Worm (Caenorhabditis elegans) whole organism, young adult: Measurements from ENCODE around the gene col-106.

Experiments
- B0019.2 ChIP-seq: fragments of 200-800 bp; sonication (Bioruptor generic); conservative IDR thresholded peaks from 2 replicates; pipeline ENCODE4 v1.3.6; 2022; ENCODE audit warnings: missing genetic modification reagents, missing genetic modification characterization, missing compliant biosample characterization
- B0336.3 ChIP-seq: fragments of 200-800 bp; sonication (Bioruptor generic); IDR thresholded peaks from 2 replicates; pipeline ENCODE4 v1.3.6; 2022; ENCODE audit warnings: missing genetic modification characterization, missing compliant biosample characterization
- F10E7.11 ChIP-seq: sonication (generic microtip); optimal IDR thresholded peaks from 2 replicates; lab custom pipeline; 2017; ENCODE audit warnings: mild to moderate bottlenecking, missing genetic modification characterization, moderate library complexity, missing compliant biosample characterization
- F33H1.4 ChIP-seq: fragments of 200-800 bp; sonication (Bioruptor generic); IDR thresholded peaks from 2 replicates; pipeline ENCODE4 v1.3.6; 2022; ENCODE audit warnings: missing genetic modification reagents, missing genetic modification characterization, missing compliant biosample characterization
- F37B4.10 ChIP-seq: fragments of 200-800 bp; sonication (Bioruptor generic); IDR thresholded peaks from 2 replicates; pipeline ENCODE4 v1.3.6; 2022; ENCODE audit warnings: missing genetic modification characterization, missing compliant biosample characterization
- F55B11.4 ChIP-seq: sonication (generic microtip); optimal IDR thresholded peaks from 2 replicates; lab custom pipeline; 2016; ENCODE audit warnings: missing compliant biosample characterization, missing genetic modification characterization, borderline replicate concordance; ENCODE audit not compliant: insufficient read depth
- F57C9.4 ChIP-seq: sonication (generic microtip); optimal IDR thresholded peaks from 2 replicates; lab custom pipeline; 2017; ENCODE audit warnings: mild to moderate bottlenecking, missing genetic modification characterization, missing compliant biosample characterization
- Y53F4B.3 ChIP-seq: fragments of 200-800 bp; sonication (Bioruptor generic); IDR thresholded peaks from 2 replicates; pipeline ENCODE4 v1.3.6; 2022; ENCODE audit warnings: missing genetic modification reagents, missing genetic modification characterization, missing compliant biosample characterization
- Y56A3A.18 ChIP-seq: fragments of 200-800 bp; sonication (Bioruptor generic); IDR thresholded peaks from 2 replicates; pipeline ENCODE4 v1.3.6; 2022; ENCODE audit warnings: missing genetic modification reagents, missing genetic modification characterization, missing compliant biosample characterization
- aptf-2 ChIP-seq: fragments of 200-800 bp; sonication (Bioruptor generic); conservative IDR thresholded peaks from 2 replicates; pipeline ENCODE4 v1.3.6; 2022; ENCODE audit warnings: missing genetic modification reagents, missing genetic modification characterization, missing compliant biosample characterization
- aptf-3 ChIP-seq: fragments of 200-800 bp; sonication (Bioruptor generic); IDR thresholded peaks from 2 replicates; pipeline ENCODE4 v1.3.6; 2022; ENCODE audit warnings: missing genetic modification characterization, missing compliant biosample characterization
- attf-3 ChIP-seq: fragments of 200-800 bp; sonication (Bioruptor generic); conservative IDR thresholded peaks from 2 replicates; pipeline ENCODE4 v1.3.6; 2022; ENCODE audit warnings: missing genetic modification reagents, missing genetic modification characterization, missing compliant biosample characterization
- attf-5 ChIP-seq: fragments of 200-800 bp; sonication (Bioruptor generic); optimal IDR thresholded peaks from 2 replicates; lab custom pipeline; 2018; ENCODE audit warnings: mild to moderate bottlenecking, missing genetic modification characterization, missing compliant biosample characterization
- bed-2 ChIP-seq: fragments of 200-800 bp; sonication (Bioruptor generic); IDR thresholded peaks from 2 replicates; pipeline ENCODE4 v1.3.6; 2022; ENCODE audit warnings: missing genetic modification reagents, missing genetic modification characterization, missing compliant biosample characterization
- cebp-2 ChIP-seq: fragments of 200-800 bp; sonication (Bioruptor generic); IDR thresholded peaks from 2 replicates; pipeline ENCODE4 v1.3.6; 2022; ENCODE audit warnings: missing genetic modification characterization, missing compliant biosample characterization
- ceh-27 ChIP-seq: fragments of 200-800 bp; sonication (Bioruptor generic); optimal IDR thresholded peaks from 2 replicates; lab custom pipeline; 2018; ENCODE audit warnings: mild to moderate bottlenecking, missing genetic modification characterization, moderate library complexity, missing compliant biosample characterization
- ceh-58 ChIP-seq: fragments of 200-800 bp; sonication (Bioruptor generic); IDR thresholded peaks from 2 replicates; pipeline ENCODE4 v1.3.6; 2022; ENCODE audit warnings: missing genetic modification characterization, missing compliant biosample characterization
- dox-1 ChIP-seq: fragments of 200-800 bp; sonication (Bioruptor generic); IDR thresholded peaks from 2 replicates; pipeline ENCODE4 v1.3.6; 2022; ENCODE audit warnings: missing genetic modification reagents, missing genetic modification characterization, missing compliant biosample characterization
- dpff-1 ChIP-seq: sonication (generic microtip); optimal IDR thresholded peaks from 2 replicates; lab custom pipeline; 2017; ENCODE audit warnings: mild to moderate bottlenecking, missing genetic modification characterization, missing compliant biosample characterization
- dpl-1 ChIP-seq: fragments of 150-350 bp; optimal IDR thresholded peaks from 2 replicates; lab custom pipeline; 2014; ENCODE audit warnings: missing biosample characterization, missing genetic modification reagents, missing genetic modification characterization
- efl-1 ChIP-seq: fragments of 150-350 bp; optimal IDR thresholded peaks from 2 replicates; lab custom pipeline; 2014; ENCODE audit warnings: missing biosample characterization, missing genetic modification reagents, missing genetic modification characterization
- egrh-3 ChIP-seq: fragments of 200-800 bp; sonication (Bioruptor generic); IDR thresholded peaks from 2 replicates; pipeline ENCODE4 v1.3.6; 2022; ENCODE audit warnings: missing genetic modification reagents, missing genetic modification characterization, missing compliant biosample characterization
- hlh-26 ChIP-seq: fragments of 200-800 bp; sonication (Bioruptor generic); conservative IDR thresholded peaks from 2 replicates; pipeline ENCODE4 v1.3.6; 2022; ENCODE audit warnings: missing genetic modification reagents, missing genetic modification characterization, missing compliant biosample characterization
- hmg-1.2 ChIP-seq: fragments of 200-800 bp; sonication (Bioruptor generic); IDR thresholded peaks from 2 replicates; pipeline ENCODE4 v1.3.6; 2022; ENCODE audit warnings: missing genetic modification reagents, missing genetic modification characterization, missing compliant biosample characterization
- lag-1 ChIP-seq: fragments of 200-800 bp; sonication (Bioruptor generic); IDR thresholded peaks from 2 replicates; pipeline ENCODE4 v1.3.6; 2022; ENCODE audit warnings: missing genetic modification reagents, missing genetic modification characterization, missing compliant biosample characterization
- let-526 ChIP-seq: fragments of 200-800 bp; sonication (Bioruptor generic); IDR thresholded peaks from 2 replicates; pipeline ENCODE4 v1.3.6; 2022; ENCODE audit warnings: missing genetic modification reagents, missing genetic modification characterization, missing compliant biosample characterization
- let-607 ChIP-seq, 2 experiments: fragments of 200-800 bp in 1 of 2; sonication (Bioruptor generic) in 1 of 2; sonication (generic microtip) in 1 of 2; optimal IDR thresholded peaks; 2 replicates each; lab custom pipeline; 2016 to 2018; ENCODE audit warnings: mild to moderate bottlenecking in 2 of 2, missing compliant biosample characterization in 2 of 2, missing genetic modification characterization in 2 of 2, moderate library complexity in 2 of 2, missing genotype in 1 of 2
- lin-26 ChIP-seq: fragments of 200-800 bp; sonication (Bioruptor generic); IDR thresholded peaks from 2 replicates; pipeline ENCODE4 v1.3.6; 2022; ENCODE audit warnings: missing genetic modification reagents, missing genetic modification characterization, missing compliant biosample characterization
- lin-35 ChIP-seq, 3 experiments: fragments of 150-350 bp in 2 of 3; sonication (generic microtip) in 1 of 3; optimal IDR thresholded peaks; 2 replicates each; lab custom pipeline; 2014 to 2018; ENCODE audit warnings: missing biosample characterization in 3 of 3, missing genetic modification characterization in 3 of 3, missing genetic modification reagents in 3 of 3
- lin-40 ChIP-seq: sonication (generic microtip); optimal IDR thresholded peaks from 2 replicates; lab custom pipeline; 2016; ENCODE audit warnings: missing genetic modification characterization, mild to moderate bottlenecking, missing compliant biosample characterization, missing genotype, missing genetic modification reagents
- lir-1 ChIP-seq: fragments of 200-800 bp; sonication (Bioruptor generic); conservative IDR thresholded peaks from 2 replicates; pipeline ENCODE4 v1.3.6; 2022; ENCODE audit warnings: missing genetic modification reagents, missing genetic modification characterization, missing compliant biosample characterization
- madf-10 ChIP-seq: sonication (generic microtip); optimal IDR thresholded peaks from 2 replicates; lab custom pipeline; 2016; ENCODE audit warnings: mild to moderate bottlenecking, missing genetic modification characterization, missing compliant biosample characterization
- nfya-2 ChIP-seq: fragments of 200-800 bp; sonication (Bioruptor generic); IDR thresholded peaks from 2 replicates; pipeline ENCODE4 v1.3.6; 2022; ENCODE audit warnings: missing genetic modification reagents, missing genetic modification characterization, missing compliant biosample characterization
- nhr-120 ChIP-seq: fragments of 200-800 bp; sonication (Bioruptor generic); IDR thresholded peaks from 2 replicates; pipeline ENCODE4 v1.3.6; 2022; ENCODE audit warnings: missing genetic modification characterization, missing compliant biosample characterization
- nhr-80 ChIP-seq: sonication (generic microtip); optimal IDR thresholded peaks from 2 replicates; lab custom pipeline; 2016; ENCODE audit warnings: missing genetic modification characterization, missing compliant biosample characterization
- pbrm-1 ChIP-seq: fragments of 200-800 bp; sonication (Bioruptor generic); IDR thresholded peaks from 2 replicates; pipeline ENCODE4 v1.3.6; 2022; ENCODE audit warnings: missing genetic modification reagents, missing genetic modification characterization, missing compliant biosample characterization
- pha-4 ChIP-seq: fragments of 150-350 bp; sonication (generic microtip); optimal IDR thresholded peaks from 2 replicates; lab custom pipeline; 2014; ENCODE audit warnings: missing biosample characterization, missing genetic modification reagents, missing genetic modification characterization
- repo-1 ChIP-seq: sonication (generic microtip); optimal IDR thresholded peaks from 2 replicates; lab custom pipeline; 2017; ENCODE audit warnings: mild to moderate bottlenecking, missing genetic modification characterization, missing compliant biosample characterization
- snpc-1.1 ChIP-seq: sonication (generic microtip); optimal IDR thresholded peaks from 2 replicates; lab custom pipeline; 2017; ENCODE audit warnings: missing genetic modification characterization, mild to moderate bottlenecking, missing compliant biosample characterization, antibody characterized with exemption, moderate library complexity, missing genotype, missing genetic modification reagents; ENCODE audit not compliant: insufficient read depth
- snpc-3.4 ChIP-seq: sonication (generic microtip); optimal IDR thresholded peaks from 2 replicates; lab custom pipeline; 2017; ENCODE audit warnings: missing genetic modification characterization, mild to moderate bottlenecking, missing compliant biosample characterization, antibody characterized with exemption, moderate library complexity, missing genotype, missing genetic modification reagents
- sptf-2 ChIP-seq: fragments of 200-800 bp; sonication (Bioruptor generic); optimal IDR thresholded peaks from 2 replicates; lab custom pipeline; 2018; ENCODE audit warnings: mild to moderate bottlenecking, missing genetic modification characterization, missing compliant biosample characterization
- tbx-9 ChIP-seq: sonication (generic microtip); optimal IDR thresholded peaks from 2 replicates; lab custom pipeline; 2016; ENCODE audit warnings: borderline replicate concordance, missing genetic modification characterization, inconsistent platforms, missing compliant biosample characterization
- unc-130 ChIP-seq: sonication (generic microtip); optimal IDR thresholded peaks from 2 replicates; lab custom pipeline; 2016; ENCODE audit warnings: missing genetic modification reagents, missing genetic modification characterization, missing compliant biosample characterization
- xnd-1 ChIP-seq: sonication (generic microtip); optimal IDR thresholded peaks from 2 replicates; lab custom pipeline; 2016; ENCODE audit warnings: missing genotype, missing genetic modification reagents, missing genetic modification characterization, missing compliant biosample characterization
- zfh-2 ChIP-seq: fragments of 200-800 bp; sonication (Bioruptor generic); conservative IDR thresholded peaks from 2 replicates; pipeline ENCODE4 v1.3.6; 2022; ENCODE audit warnings: missing genetic modification reagents, missing genetic modification characterization, missing compliant biosample characterization
- zim-3 ChIP-seq: sonication (generic microtip); optimal IDR thresholded peaks from 2 replicates; lab custom pipeline; 2017; ENCODE audit warnings: mild to moderate bottlenecking, missing genetic modification characterization, moderate library complexity, missing compliant biosample characterization
- ztf-18 ChIP-seq: sonication (generic microtip); optimal IDR thresholded peaks from 2 replicates; lab custom pipeline; 2016; ENCODE audit warnings: missing genotype, mild to moderate bottlenecking, missing genetic modification characterization, missing compliant biosample characterization

The col-106 gene

ce11 chrIV:1419795-1420509, 40.6 kb downstream of the col-106 start, which contains the start of gene Y77E11A.7:
Gene Y77E11A.7 (minus strand): TSS chrIV:1419849.
- TF ChIP-seq F33H1.4 (GFP tag; lab: Robert Waterston, UW), result peak; percentile 98
- TF ChIP-seq sptf-2 (GFP tag; lab: Kevin White, UChicago), result peak; percentile 58
- no peak for TF ChIP-seq dpff-1 (tag; lab: Kevin White, UChicago)
- TF ChIP-seq let-607 (tag; optimal IDR thresholded peaks at IDR 0.05; lab: Kevin White, UChicago), result peak; percentile 17 to 38
- peak in 1 of 3 experiments; percentile 82 for TF ChIP-seq lin-35 (GFP tag; optimal IDR thresholded peaks at IDR 0.05; lab: Kevin White, UChicago)
- no peak for TF ChIP-seq nfya-2 (GFP tag; lab: Robert Waterston, UW)
- TF ChIP-seq egrh-3 (GFP tag; lab: Robert Waterston, UW), result peak; percentile 66
- peak; percentile 68 for TF ChIP-seq ztf-18 (tag; lab: Kevin White, UChicago)
- no peak for TF ChIP-seq F55B11.4
- TF ChIP-seq attf-5 (GFP tag; lab: Kevin White, UChicago), result peak; percentile 99
- TF ChIP-seq dox-1 (GFP tag; lab: Robert Waterston, UW), result peak; percentile 94
- peak; percentile 58 for TF ChIP-seq pha-4 (tag; lab: Kevin White, UChicago)
- TF ChIP-seq repo-1 (tag; lab: Kevin White, UChicago), result no peak
- no peak for TF ChIP-seq aptf-2 (GFP tag; lab: Robert Waterston, UW)
- peak; percentile 96 for TF ChIP-seq ceh-27 (GFP tag; lab: Kevin White, UChicago)
- TF ChIP-seq aptf-3 (GFP tag; lab: Robert Waterston, UW), result no peak
- TF ChIP-seq zim-3, result no peak
- peak; percentile 98 for TF ChIP-seq zfh-2 (GFP tag; lab: Robert Waterston, UW)
- no peak for TF ChIP-seq cebp-2
- peak; percentile 92 for TF ChIP-seq xnd-1
- peak; percentile 77 for TF ChIP-seq madf-10
- no peak for TF ChIP-seq ceh-58 (GFP tag; lab: Robert Waterston, UW)
- peak; percentile 42; the same call in 1 of the 2 replicates for TF ChIP-seq lir-1 (GFP tag; lab: Robert Waterston, UW)
- TF ChIP-seq snpc-1.1, result no peak
- no peak for TF ChIP-seq F37B4.10 (GFP tag; lab: Robert Waterston, UW)
- TF ChIP-seq F10E7.11 (tag; lab: Kevin White, UChicago), result no peak
- TF ChIP-seq hlh-26 (GFP tag; lab: Robert Waterston, UW), result no peak
- peak; percentile 74 for TF ChIP-seq lin-40 (tag; lab: Kevin White, UChicago)
- peak; percentile 14 for TF ChIP-seq snpc-3.4 (tag; lab: Kevin White, UChicago)
- peak; percentile 53 for TF ChIP-seq attf-3 (GFP tag; lab: Robert Waterston, UW)
- TF ChIP-seq let-526 (GFP tag; lab: Robert Waterston, UW), result no peak
- peak; percentile 48; the same call in 1 of the 2 replicates for TF ChIP-seq pbrm-1
- no peak for TF ChIP-seq Y53F4B.3 (GFP tag; lab: Robert Waterston, UW)
- TF ChIP-seq Y56A3A.18 (GFP tag; lab: Robert Waterston, UW), result no peak
- no peak for TF ChIP-seq tbx-9 (tag; lab: Kevin White, UChicago)
- no peak for TF ChIP-seq B0019.2 (GFP tag; lab: Robert Waterston, UW)
- peak; percentile 86 for TF ChIP-seq nhr-80 (tag; lab: Kevin White, UChicago)
- TF ChIP-seq dpl-1 (GFP tag; lab: Kevin White, UChicago), result no peak
- peak; percentile 71 for TF ChIP-seq B0336.3 (GFP tag; lab: Robert Waterston, UW)
- TF ChIP-seq unc-130 (GFP tag; lab: Kevin White, UChicago), result no peak
- no peak for TF ChIP-seq F57C9.4 (tag; lab: Kevin White, UChicago)
- 0 out of 2 replicates have a peak, but pooled peaks have one; percentile 29 for TF ChIP-seq lin-26
- TF ChIP-seq bed-2 (GFP tag; lab: Robert Waterston, UW), result 0 out of 2 replicates have a peak, but pooled peaks have one; percentile 34
- no peak for TF ChIP-seq nhr-120
- TF ChIP-seq efl-1 (GFP tag; lab: Kevin White, UChicago), result no peak
- TF ChIP-seq lag-1 (GFP tag; lab: Robert Waterston, UW), result no peak
- TF ChIP-seq hmg-1.2 (GFP tag; lab: Robert Waterston, UW), result peak; percentile 70; the same call in 1 of the 2 replicates
